Worm (Caenorhabditis elegans) whole organism, late embryonic: ENCODE measurements around the gene F36H5.17.

Experiments
- ceh-19 ChIP-seq: fragments of 200-800 bp; sonication (Bioruptor generic); optimal IDR thresholded peaks from 2 replicates; lab custom pipeline; 2018; ENCODE audit warnings: mild to moderate bottlenecking, missing genetic modification characterization, missing compliant biosample characterization
- ceh-9 ChIP-seq: sonication (generic microtip); optimal IDR thresholded peaks from 2 replicates; lab custom pipeline; 2016; ENCODE audit warnings: mild to moderate bottlenecking, missing genetic modification characterization, inconsistent platforms, missing compliant biosample characterization
- nfya-1 ChIP-seq: sonication (generic microtip); optimal IDR thresholded peaks from 2 replicates; lab custom pipeline; 2017; ENCODE audit warnings: missing genetic modification characterization, mild to moderate bottlenecking, missing compliant biosample characterization, antibody characterized with exemption, moderate library complexity
- nhr-11 ChIP-seq: fragments of 150-350 bp; optimal IDR thresholded peaks from 2 replicates; lab custom pipeline; 2014; ENCODE audit warnings: missing biosample characterization, missing genetic modification characterization
- ref-2 ChIP-seq: sonication (generic microtip); optimal IDR thresholded peaks from 2 replicates; lab custom pipeline; 2016; ENCODE audit warnings: missing genetic modification characterization, missing compliant biosample characterization
- sdc-2 ChIP-seq: sonication (generic microtip); optimal IDR thresholded peaks from 2 replicates; lab custom pipeline; 2016; ENCODE audit warnings: missing genotype, missing genetic modification characterization, missing compliant biosample characterization
- tbx-2 ChIP-seq: sonication (generic microtip); optimal IDR thresholded peaks from 2 replicates; lab custom pipeline; 2016; ENCODE audit warnings: missing genetic modification characterization, missing compliant biosample characterization
- tbx-7 ChIP-seq: sonication (generic microtip); optimal IDR thresholded peaks from 2 replicates; lab custom pipeline; 2016; ENCODE audit warnings: missing genotype, missing genetic modification characterization, missing compliant biosample characterization
- zip-5 ChIP-seq: sonication (generic microtip); optimal IDR thresholded peaks from 2 replicates; lab custom pipeline; 2016; ENCODE audit warnings: missing genetic modification characterization, missing compliant biosample characterization

DNA sequence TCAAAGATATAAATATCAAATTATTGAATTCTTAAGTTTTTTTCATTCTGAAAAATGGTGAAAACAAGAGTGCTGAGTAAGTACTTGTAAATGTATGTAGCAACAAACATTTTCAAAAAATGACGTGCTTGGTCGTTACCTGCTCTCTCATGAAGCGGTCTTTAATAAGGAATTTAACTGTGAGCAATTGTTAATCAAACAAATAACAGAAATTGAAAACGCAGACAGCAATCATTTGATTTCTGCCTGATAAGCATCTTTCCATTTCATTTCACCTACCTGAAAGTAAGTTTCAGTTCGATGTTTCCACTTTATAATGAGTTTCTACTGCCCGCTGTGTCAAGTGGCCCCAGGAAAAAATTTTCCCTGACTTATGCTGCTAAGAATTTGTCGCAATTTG, 7.1 kb upstream of the F36H5.17 start, which contains the start of gene math-28:
- TF ChIP-seq ceh-19 (no peak), ceh-9 (tag; lab: Kevin White, UChicago) (no peak), tbx-7 (no peak), ref-2 (tag; lab: Kevin White, UChicago) (no peak), sdc-2 (no peak), tbx-2 (tag; lab: Kevin White, UChicago) (no peak), nfya-1 (tag; lab: Kevin White, UChicago) (no peak), zip-5 (tag; lab: Kevin White, UChicago) (no peak), nhr-11 (no peak)
